Worm (Caenorhabditis elegans) whole organism, L4 larva: Measurements from ENCODE around the gene E02A10.4.

Source experiments
- F37D6.2 ChIP-seq: sonication (generic microtip); optimal IDR thresholded peaks from 2 replicates; lab custom pipeline; 2016; ENCODE audit warnings: mild to moderate bottlenecking, missing genetic modification characterization, missing compliant biosample characterization
- aha-1 ChIP-seq: fragments of 150-350 bp; peaks from one replicate; lab custom pipeline; 2014; ENCODE audit warnings: missing biosample characterization, missing genetic modification characterization
- daf-16 ChIP-seq, 3 experiments: sonication (generic microtip); optimal IDR thresholded peaks; 2 replicates each; lab custom pipeline; 2016 to 2017; ENCODE audit warnings: missing genetic modification characterization in 3 of 3, missing genetic modification reagents in 3 of 3, mild to moderate bottlenecking in 2 of 3, missing compliant biosample characterization in 2 of 3, missing biosample characterization in 1 of 3, moderate library complexity in 1 of 3
- dmd-8 ChIP-seq: fragments of 200-800 bp; sonication (Bioruptor generic); IDR thresholded peaks from 2 replicates; pipeline ENCODE4 v1.3.6; 2022; ENCODE audit warnings: missing genetic modification characterization, missing compliant biosample characterization
- dpl-1 ChIP-seq: fragments of 150-350 bp; optimal IDR thresholded peaks from 2 replicates; lab custom pipeline; 2014; ENCODE audit warnings: missing biosample characterization, missing genetic modification reagents, missing genetic modification characterization
- egl-27 ChIP-seq: sonication (generic microtip); optimal IDR thresholded peaks from 3 replicates; lab custom pipeline; 2017; ENCODE audit warnings: missing biosample characterization, missing genetic modification reagents, missing genetic modification characterization
- lir-3 ChIP-seq: sonication (generic microtip); optimal IDR thresholded peaks from 2 replicates; lab custom pipeline; 2016; ENCODE audit warnings: mild to moderate bottlenecking, missing genetic modification characterization, missing compliant biosample characterization
- mdl-1 ChIP-seq, 2 experiments: fragments of 150-350 bp in 1 of 2; sonication (generic microtip) in 1 of 2; optimal IDR thresholded peaks; 2 replicates each; lab custom pipeline; 2014 to 2017; ENCODE audit warnings: missing biosample characterization in 2 of 2, missing genetic modification characterization in 2 of 2
- nhr-25 ChIP-seq: sonication (generic microtip); optimal IDR thresholded peaks from 2 replicates; lab custom pipeline; 2017; ENCODE audit warnings: missing genetic modification characterization, mild to moderate bottlenecking, missing compliant biosample characterization, antibody characterized with exemption, moderate library complexity, borderline replicate concordance; ENCODE audit not compliant: insufficient read depth
- nhr-28 ChIP-seq: fragments of 150-350 bp; optimal IDR thresholded peaks from 2 replicates; lab custom pipeline; 2014; ENCODE audit warnings: missing biosample characterization, missing genetic modification characterization
- nhr-76 ChIP-seq: fragments of 150-350 bp; optimal IDR thresholded peaks from 2 replicates; lab custom pipeline; 2014; ENCODE audit warnings: missing biosample characterization, missing genetic modification characterization
- snpc-4 ChIP-seq: fragments of 150-350 bp; optimal IDR thresholded peaks from 2 replicates; lab custom pipeline; 2014; ENCODE audit warnings: missing biosample characterization, missing genetic modification characterization
- unc-62 ChIP-seq, 3 experiments: fragments of 150-350 bp in 1 of 3; sonication (generic microtip); optimal IDR thresholded peaks in 2 of 3; peaks in 1 of 3; 1 replicate in 1 of 3; 2 replicates in 2 of 3; lab custom pipeline; 2014 to 2017; ENCODE audit warnings: missing biosample characterization in 3 of 3, missing genetic modification characterization in 3 of 3, missing genetic modification reagents in 3 of 3, missing genotype in 1 of 3
- ztf-11 ChIP-seq: fragments of 150-350 bp; optimal IDR thresholded peaks from 2 replicates; lab custom pipeline; 2014; ENCODE audit warnings: missing biosample characterization, missing genetic modification characterization

DNA sequence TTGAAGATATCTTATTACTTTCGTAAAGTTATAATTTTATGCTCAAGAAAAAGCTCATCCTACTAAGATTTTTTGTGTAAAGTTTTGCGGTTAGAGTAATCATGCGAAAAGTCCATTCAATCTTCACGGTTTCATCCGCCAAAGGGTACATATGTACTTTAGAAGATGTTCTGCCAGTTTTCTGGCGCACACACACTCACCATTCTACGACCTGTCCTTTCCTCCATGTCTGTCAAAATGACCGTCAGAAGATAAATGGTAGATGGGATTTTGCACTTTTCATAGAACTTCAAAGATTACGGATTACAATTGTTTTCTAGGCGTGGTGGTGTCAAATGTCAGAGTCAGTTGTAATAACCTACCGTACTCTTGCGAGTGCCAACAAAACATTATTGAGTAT, 30.2 kb downstream of the E02A10.4 start:
- no peak for TF ChIP-seq snpc-4
- no peak for TF ChIP-seq unc-62 (GFP tag; optimal IDR thresholded peaks at IDR 0.05 in 1 of 2; lab: Kevin White, UChicago)
- no peak for TF ChIP-seq unc-62 (tag; optimal IDR thresholded peaks at IDR 0.05; lab: Kevin White, UChicago)
- TF ChIP-seq F37D6.2 (tag; lab: Kevin White, UChicago) = no peak
- no peak for TF ChIP-seq aha-1
- no peak for TF ChIP-seq ztf-11 (tag; lab: Kevin White, UChicago)
- no peak for TF ChIP-seq mdl-1 (tag; optimal IDR thresholded peaks at IDR 0.05; lab: Kevin White, UChicago)
- TF ChIP-seq nhr-28 = peak; percentile 27
- no peak for TF ChIP-seq nhr-76 (tag; lab: Kevin White, UChicago)
- no peak for TF ChIP-seq nhr-25
- TF ChIP-seq dpl-1 (GFP tag; lab: Kevin White, UChicago) = no peak
- TF ChIP-seq egl-27 (tag; lab: Kevin White, UChicago) = no peak
- no peak for TF ChIP-seq daf-16 (GFP tag; optimal IDR thresholded peaks at IDR 0.05; lab: Kevin White, UChicago)
- no peak for TF ChIP-seq daf-16 (tag; optimal IDR thresholded peaks at IDR 0.05; lab: Kevin White, UChicago)
- TF ChIP-seq dmd-8 (GFP tag; lab: Robert Waterston, UW) = no peak
- no peak for TF ChIP-seq lir-3
